Worm (Caenorhabditis elegans): ENCODE results near the gene degt-1.

ce11 chrV:10508855-10509254, 31.3 kb upstream of the degt-1 start, which contains the start of gene C35A5.6:
- TF ChIP-seq ama-1 (optimal IDR thresholded peaks at IDR 0.05) (no peak), flt-1 (GFP tag; IDR thresholded peaks at IDR 0.05) (no peak), hmbx-1 (tag; optimal IDR thresholded peaks at IDR 0.05) (no peak), pes-1 (GFP tag; IDR thresholded peaks at IDR 0.05) (no peak), scrt-1 (GFP tag; IDR thresholded peaks at IDR 0.05) (no peak), tra-4 (tag; optimal IDR thresholded peaks at IDR 0.05) (no peak), sea-1 (GFP tag; conservative IDR thresholded peaks at IDR 0.05) (no peak), F13C5.2 (tag; optimal IDR thresholded peaks at IDR 0.05) (no peak), tbx-11 (GFP tag; IDR thresholded peaks at IDR 0.05) (no peak), ets-7 (tag; optimal IDR thresholded peaks at IDR 0.05) (no peak), B0310.2 (tag; optimal IDR thresholded peaks at IDR 0.05) (no peak), ceh-36 (tag; optimal IDR thresholded peaks at IDR 0.05) (no peak), ceh-13 (GFP tag; optimal IDR thresholded peaks at IDR 0.05) (no peak), hnd-1 (tag; optimal IDR thresholded peaks at IDR 0.05) (no peak)
